Fruit fly (Drosophila melanogaster) whole organism, adult: Measurements from ENCODE around the gene wrd.
A peak's percentile ranks its signal among the peaks of the same experiment; 100 is the strongest.

Experiments
- CG11617 ChIP-seq: fragments of 200-800 bp; sonication (Bioruptor generic); optimal IDR thresholded peaks from 2 replicates; lab custom pipeline; 2017; ENCODE audit warnings: mild to moderate bottlenecking, missing biosample characterization, missing genetic modification reagents, missing genetic modification characterization
- CG12768 ChIP-seq: fragments of 200-800 bp; sonication (Bioruptor generic); optimal IDR thresholded peaks from 2 replicates; lab custom pipeline; 2017; ENCODE audit warnings: missing biosample characterization, missing genetic modification characterization, mild to moderate bottlenecking, moderate library complexity, missing genetic modification reagents
- CG14711 ChIP-seq: fragments of 200-800 bp; sonication (Bioruptor generic); optimal IDR thresholded peaks from 2 replicates; lab custom pipeline; 2018; ENCODE audit warnings: missing biosample characterization, mild to moderate bottlenecking, missing genetic modification characterization, moderate library complexity
- CG1620 ChIP-seq: fragments of 200-800 bp; sonication (Bioruptor generic); optimal IDR thresholded peaks from 2 replicates; lab custom pipeline; 2016; ENCODE audit warnings: missing biosample characterization, missing genetic modification characterization
- CG33017 ChIP-seq: fragments of 200-800 bp; sonication (Bioruptor generic); optimal IDR thresholded peaks from 2 replicates; lab custom pipeline; 2018; ENCODE audit warnings: missing biosample characterization, mild to moderate bottlenecking, missing genetic modification characterization, moderate library complexity
- CG5204 ChIP-seq: fragments of 200-800 bp; sonication (Bioruptor generic); optimal IDR thresholded peaks from 2 replicates; lab custom pipeline; 2016; ENCODE audit warnings: missing biosample characterization, missing genetic modification characterization
- CG7045 ChIP-seq: fragments of 200-800 bp; sonication (Bioruptor generic); optimal IDR thresholded peaks from 2 replicates; lab custom pipeline; 2017; ENCODE audit warnings: missing biosample characterization, mild to moderate bottlenecking, missing genetic modification characterization
- CG7101 ChIP-seq: fragments of 200-800 bp; sonication (Bioruptor generic); optimal IDR thresholded peaks from 2 replicates; lab custom pipeline; 2018; ENCODE audit warnings: missing biosample characterization, mild to moderate bottlenecking, missing genetic modification characterization, moderate library complexity
- Clk ChIP-seq: fragments of 200-800 bp; sonication (Bioruptor generic); optimal IDR thresholded peaks from 2 replicates; lab custom pipeline; 2017; ENCODE audit warnings: missing biosample characterization, missing genetic modification characterization
- Crg-1 ChIP-seq: fragments of 200-800 bp; sonication (Bioruptor generic); optimal IDR thresholded peaks from 2 replicates; lab custom pipeline; 2016; ENCODE audit warnings: missing biosample characterization, missing genetic modification characterization
- Hr96 ChIP-seq: fragments of 200-800 bp; sonication (Bioruptor generic); optimal IDR thresholded peaks from 2 replicates; lab custom pipeline; 2016; ENCODE audit warnings: missing biosample characterization, missing genetic modification characterization
- Mnt ChIP-seq: fragments of 200-800 bp; sonication (Bioruptor generic); optimal IDR thresholded peaks from 2 replicates; lab custom pipeline; 2016; ENCODE audit warnings: missing biosample characterization, mild to moderate bottlenecking, missing genetic modification characterization
- bab1 ChIP-seq: fragments of 200-800 bp; sonication (Bioruptor generic); optimal IDR thresholded peaks from 3 replicates; lab custom pipeline; 2019; ENCODE audit warnings: missing biosample characterization, mild to moderate bottlenecking, missing genetic modification characterization, moderate library complexity
- cic ChIP-seq: fragments of 200-800 bp; sonication (Bioruptor generic); optimal IDR thresholded peaks from 2 replicates; lab custom pipeline; 2017; ENCODE audit warnings: missing biosample characterization, mild to moderate bottlenecking, missing genetic modification characterization, moderate library complexity
- cnc ChIP-seq, 2 experiments: fragments of >200 bp; optimal IDR thresholded peaks; 2 replicates each; lab custom pipeline; 2017
- kay ChIP-seq: fragments of 200-800 bp; sonication (Bioruptor generic); peaks from one replicate; lab custom pipeline; 2016; ENCODE audit warnings: missing biosample characterization, missing genetic modification characterization, borderline replicate concordance
- ovo ChIP-seq: fragments of 200-800 bp; sonication (Bioruptor generic); optimal IDR thresholded peaks from 2 replicates; lab custom pipeline; 2016; ENCODE audit warnings: missing biosample characterization, missing genetic modification characterization
- pad ChIP-seq: fragments of 200-800 bp; sonication (Bioruptor generic); optimal IDR thresholded peaks from 3 replicates; lab custom pipeline; 2017; ENCODE audit warnings: missing biosample characterization, missing genetic modification characterization, mild to moderate bottlenecking, moderate library complexity, missing genetic modification reagents
- tj ChIP-seq: fragments of 200-800 bp; sonication (Bioruptor generic); optimal IDR thresholded peaks from 3 replicates; lab custom pipeline; 2017; ENCODE audit warnings: missing biosample characterization, mild to moderate bottlenecking, missing genetic modification characterization, moderate library complexity
- toe ChIP-seq: fragments of 200-800 bp; sonication (Bioruptor generic); optimal IDR thresholded peaks from 2 replicates; lab custom pipeline; 2016; ENCODE audit warnings: missing biosample characterization, missing genetic modification characterization

Gene wrd

dm6 chr3R:18215900-18216299 is 48.3 kb downstream of the wrd start, which contains the start of gene CG14314:
Gene CG14314 (plus strand): TSS chr3R:18216142.
- TF ChIP-seq CG7045 (GFP tag; lab: Kevin White, UChicago) (no peak), CG5204 (GFP tag; lab: Kevin White, UChicago) (no peak), cnc (optimal IDR thresholded peaks at IDR 0.05; lab: Kevin White, UChicago) (no peak), tj (GFP tag; lab: Kevin White, UChicago) (no peak), pad (GFP tag; lab: Kevin White, UChicago) (no peak), ovo (GFP tag; lab: Kevin White, UChicago) (no peak), Mnt (GFP tag; lab: Kevin White, UChicago) (no peak), Crg-1 (GFP tag; lab: Kevin White, UChicago) (no peak), CG1620 (no peak), Hr96 (GFP tag; lab: Kevin White, UChicago) (no peak), cic (GFP tag; lab: Kevin White, UChicago) (no peak), CG12768 (GFP tag; lab: Kevin White, UChicago) (no peak), Clk (GFP tag; lab: Kevin White, UChicago) (no peak), CG7101 (tag; lab: Kevin White, UChicago) (no peak), bab1 (GFP tag; lab: Kevin White, UChicago) (no peak), CG33017 (tag; lab: Kevin White, UChicago) (no peak), CG14711 (no peak)

- TF ChIP-seq kay (GFP tag; lab: Kevin White, UChicago) (no peak), pad (GFP tag; lab: Kevin White, UChicago) (peak; percentile 82), CG5204 (GFP tag; lab: Kevin White, UChicago) (no peak), bab1 (GFP tag; lab: Kevin White, UChicago) (peak; percentile 98), Hr96 (GFP tag; lab: Kevin White, UChicago) (peak; percentile 94), toe (GFP tag; lab: Kevin White, UChicago) (peak; percentile 96), CG33017 (tag; lab: Kevin White, UChicago) (peak; percentile 98), ovo (GFP tag; lab: Kevin White, UChicago) (peak; percentile 51), CG12768 (GFP tag; lab: Kevin White, UChicago) (peak; percentile 93), cic (GFP tag; lab: Kevin White, UChicago) (peak; percentile 71), Clk (GFP tag; lab: Kevin White, UChicago) (peak; percentile 85), CG11617 (GFP tag; lab: Kevin White, UChicago) (peak; percentile 97), CG1620 (peak; percentile 95), cnc (optimal IDR thresholded peaks at IDR 0.05; lab: Kevin White, UChicago) (no peak), CG14711 (peak; percentile 96), CG7045 (GFP tag; lab: Kevin White, UChicago) (peak; percentile 95), Crg-1 (GFP tag; lab: Kevin White, UChicago) (peak; percentile 93), tj (GFP tag; lab: Kevin White, UChicago) (peak; percentile 81), CG7101 (tag; lab: Kevin White, UChicago) (peak; percentile 98), Mnt (GFP tag; lab: Kevin White, UChicago) (peak; percentile 88)
These were observed 52.7 kb downstream of the wrd start, which contains the start of the genes CG7988 and CG7183 for dm6 chr3R:18220211-18220749. Gene CG7988 (plus strand): TSS chr3R:18220526. Gene CG7183 (minus strand): TSS chr3R:18220699.

DNA sequence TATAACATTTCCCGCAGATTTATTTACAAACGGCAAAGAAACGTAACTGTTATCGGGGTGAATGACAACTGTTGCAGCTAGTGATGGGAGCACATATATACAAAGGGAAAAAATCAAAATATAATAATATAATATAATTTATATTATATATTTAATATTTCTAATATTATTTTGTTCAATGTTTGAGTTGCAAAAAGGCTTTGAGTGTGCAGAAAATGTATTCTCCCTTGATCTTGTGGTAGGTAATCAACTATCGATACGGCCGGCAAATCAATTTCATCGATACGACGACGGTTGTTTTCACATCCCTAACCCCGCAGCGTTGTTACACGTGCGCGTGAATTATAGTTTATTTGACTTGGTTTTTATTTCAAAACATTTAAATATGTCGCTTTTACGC is 55.9 kb downstream of the wrd start, which contains the start of the genes mTerf5 and Non3:
TSS of gene mTerf5 (minus strand) at position 249 of the 400 bp plus-strand sequence.
TSS of gene Non3 (plus strand) at position 289 of the 400 bp plus-strand sequence.
- TF ChIP-seq CG7101 (tag; lab: Kevin White, UChicago): peak; percentile 73
- no peak for TF ChIP-seq cnc (optimal IDR thresholded peaks at IDR 0.05; lab: Kevin White, UChicago)
- TF ChIP-seq kay (GFP tag; lab: Kevin White, UChicago): no peak
- TF ChIP-seq Mnt (GFP tag; lab: Kevin White, UChicago): peak; percentile 98
- peak; percentile 74 for TF ChIP-seq ovo (GFP tag; lab: Kevin White, UChicago)
- TF ChIP-seq pad (GFP tag; lab: Kevin White, UChicago): peak; percentile 46
- peak; percentile 71 for TF ChIP-seq CG14711
- no peak for TF ChIP-seq toe (GFP tag; lab: Kevin White, UChicago)
- peak; percentile 47 for TF ChIP-seq CG7045 (GFP tag; lab: Kevin White, UChicago)
- peak; percentile 51 for TF ChIP-seq tj (GFP tag; lab: Kevin White, UChicago)
- peak; percentile 32 for TF ChIP-seq Crg-1 (GFP tag; lab: Kevin White, UChicago)
- TF ChIP-seq CG5204 (GFP tag; lab: Kevin White, UChicago): no peak
- TF ChIP-seq CG1620: peak; percentile 64
- peak; percentile 82 for TF ChIP-seq bab1 (GFP tag; lab: Kevin White, UChicago)
- TF ChIP-seq Clk (GFP tag; lab: Kevin White, UChicago): peak; percentile 21
- TF ChIP-seq Hr96 (GFP tag; lab: Kevin White, UChicago): no peak
- TF ChIP-seq CG11617 (GFP tag; lab: Kevin White, UChicago): peak; percentile 80
- TF ChIP-seq CG33017 (tag; lab: Kevin White, UChicago): peak; percentile 57
- TF ChIP-seq CG12768 (GFP tag; lab: Kevin White, UChicago): peak; percentile 61
- TF ChIP-seq cic (GFP tag; lab: Kevin White, UChicago): peak; percentile 6

dm6 chr3R:18226043-18226808 is 58.7 kb downstream of the wrd start, which contains the start of the genes CG7168 and Mdh2:
Gene CG7168 (minus strand): TSS chr3R:18226082.
Gene Mdh2 (plus strand): TSS chr3R:18226396.
- TF ChIP-seq pad (GFP tag; lab: Kevin White, UChicago): peak; percentile 4
- TF ChIP-seq CG5204 (GFP tag; lab: Kevin White, UChicago): no peak
- no peak for TF ChIP-seq cic (GFP tag; lab: Kevin White, UChicago)
- TF ChIP-seq Clk (GFP tag; lab: Kevin White, UChicago): no peak
- TF ChIP-seq CG33017 (tag; lab: Kevin White, UChicago): no peak
- TF ChIP-seq Mnt (GFP tag; lab: Kevin White, UChicago): peak; percentile 35
- no peak for TF ChIP-seq CG7101 (tag; lab: Kevin White, UChicago)
- TF ChIP-seq Crg-1 (GFP tag; lab: Kevin White, UChicago): no peak
- TF ChIP-seq bab1 (GFP tag; lab: Kevin White, UChicago): peak; percentile 35
- TF ChIP-seq CG12768 (GFP tag; lab: Kevin White, UChicago): peak; percentile 49
- peak; percentile 28 for TF ChIP-seq tj (GFP tag; lab: Kevin White, UChicago)
- TF ChIP-seq CG14711: peak; percentile 90
- peak; percentile 30 for TF ChIP-seq CG11617 (GFP tag; lab: Kevin White, UChicago)
